Worm (Caenorhabditis elegans) whole organism, young adult: ENCODE measurements around the gene Y66D12A.8.

Source experiments
- B0019.2 ChIP-seq: fragments of 200-800 bp; sonication (Bioruptor generic); conservative IDR thresholded peaks from 2 replicates; pipeline ENCODE4 v1.3.6; 2022; ENCODE audit warnings: missing genetic modification reagents, missing genetic modification characterization, missing compliant biosample characterization
- B0336.3 ChIP-seq: fragments of 200-800 bp; sonication (Bioruptor generic); IDR thresholded peaks from 2 replicates; pipeline ENCODE4 v1.3.6; 2022; ENCODE audit warnings: missing genetic modification characterization, missing compliant biosample characterization
- C17E4.6 ChIP-seq: fragments of 200-800 bp; sonication (Bioruptor generic); IDR thresholded peaks from 2 replicates; pipeline ENCODE4 v1.3.6; 2022; ENCODE audit warnings: missing genetic modification reagents, missing genetic modification characterization, missing compliant biosample characterization
- D2030.7 ChIP-seq: fragments of 200-800 bp; sonication (Bioruptor generic); IDR thresholded peaks from 2 replicates; pipeline ENCODE4 v1.3.6; 2022; ENCODE audit warnings: missing genetic modification reagents, missing genetic modification characterization, missing compliant biosample characterization
- F23B12.7 ChIP-seq: sonication (generic microtip); optimal IDR thresholded peaks from 2 replicates; lab custom pipeline; 2017; ENCODE audit warnings: missing genetic modification characterization, mild to moderate bottlenecking, missing compliant biosample characterization, antibody characterized with exemption, moderate library complexity; ENCODE audit not compliant: insufficient read depth
- F33H1.4 ChIP-seq: fragments of 200-800 bp; sonication (Bioruptor generic); IDR thresholded peaks from 2 replicates; pipeline ENCODE4 v1.3.6; 2022; ENCODE audit warnings: missing genetic modification reagents, missing genetic modification characterization, missing compliant biosample characterization
- F49E8.2 ChIP-seq: sonication (generic microtip); optimal IDR thresholded peaks from 3 replicates; lab custom pipeline; 2017; ENCODE audit warnings: missing genetic modification characterization, mild to moderate bottlenecking, missing compliant biosample characterization, antibody characterized with exemption, moderate library complexity; ENCODE audit not compliant: insufficient read depth
- K12H6.12 ChIP-seq: fragments of 200-800 bp; sonication (Bioruptor generic); optimal IDR thresholded peaks from 2 replicates; lab custom pipeline; 2018; ENCODE audit warnings: mild to moderate bottlenecking, missing genetic modification characterization, missing compliant biosample characterization
- athp-1 ChIP-seq: sonication (generic microtip); optimal IDR thresholded peaks from 2 replicates; lab custom pipeline; 2017; ENCODE audit warnings: mild to moderate bottlenecking, missing genetic modification characterization, missing compliant biosample characterization
- ccch-3 ChIP-seq: fragments of 200-800 bp; sonication (Bioruptor generic); optimal IDR thresholded peaks from 2 replicates; lab custom pipeline; 2018; ENCODE audit warnings: mild to moderate bottlenecking, missing genetic modification characterization, missing compliant biosample characterization
- cebp-1 ChIP-seq, 2 experiments: fragments of 200-800 bp in 1 of 2; sonication (Bioruptor generic) in 1 of 2; sonication (generic microtip) in 1 of 2; IDR thresholded peaks in 1 of 2; optimal IDR thresholded peaks in 1 of 2; 2 replicates each; pipeline versions ENCODE4 v1.3.6 to Lab custom; 2017 to 2022; ENCODE audit warnings: missing compliant biosample characterization in 2 of 2, missing genetic modification characterization in 2 of 2, mild to moderate bottlenecking in 1 of 2, missing genetic modification reagents in 1 of 2, moderate library complexity in 1 of 2
- cebp-2 ChIP-seq: fragments of 200-800 bp; sonication (Bioruptor generic); IDR thresholded peaks from 2 replicates; pipeline ENCODE4 v1.3.6; 2022; ENCODE audit warnings: missing genetic modification characterization, missing compliant biosample characterization
- ceh-100 ChIP-seq: fragments of 200-800 bp; sonication (Bioruptor generic); IDR thresholded peaks from 2 replicates; pipeline ENCODE4 v1.3.6; 2022; ENCODE audit warnings: missing genetic modification reagents, missing genetic modification characterization, missing compliant biosample characterization
- ceh-91 ChIP-seq: fragments of 200-800 bp; sonication (Bioruptor generic); IDR thresholded peaks from 2 replicates; pipeline ENCODE4 v1.3.6; 2022; ENCODE audit warnings: missing genetic modification reagents, missing genetic modification characterization, missing compliant biosample characterization
- die-1 ChIP-seq: sonication (generic microtip); optimal IDR thresholded peaks from 2 replicates; lab custom pipeline; 2016; ENCODE audit warnings: missing genotype, mild to moderate bottlenecking, missing genetic modification characterization, missing compliant biosample characterization
- dox-1 ChIP-seq: fragments of 200-800 bp; sonication (Bioruptor generic); IDR thresholded peaks from 2 replicates; pipeline ENCODE4 v1.3.6; 2022; ENCODE audit warnings: missing genetic modification reagents, missing genetic modification characterization, missing compliant biosample characterization
- dpff-1 ChIP-seq: sonication (generic microtip); optimal IDR thresholded peaks from 2 replicates; lab custom pipeline; 2017; ENCODE audit warnings: mild to moderate bottlenecking, missing genetic modification characterization, missing compliant biosample characterization
- dpl-1 ChIP-seq: fragments of 150-350 bp; optimal IDR thresholded peaks from 2 replicates; lab custom pipeline; 2014; ENCODE audit warnings: missing biosample characterization, missing genetic modification reagents, missing genetic modification characterization
- efl-1 ChIP-seq: fragments of 150-350 bp; optimal IDR thresholded peaks from 2 replicates; lab custom pipeline; 2014; ENCODE audit warnings: missing biosample characterization, missing genetic modification reagents, missing genetic modification characterization
- fkh-3 ChIP-seq: sonication (generic microtip); optimal IDR thresholded peaks from 2 replicates; lab custom pipeline; 2016; ENCODE audit warnings: mild to moderate bottlenecking, missing genetic modification characterization, missing compliant biosample characterization
- hlh-26 ChIP-seq: fragments of 200-800 bp; sonication (Bioruptor generic); conservative IDR thresholded peaks from 2 replicates; pipeline ENCODE4 v1.3.6; 2022; ENCODE audit warnings: missing genetic modification reagents, missing genetic modification characterization, missing compliant biosample characterization
- hsf-1 ChIP-seq: fragments of 200-800 bp; sonication (Bioruptor generic); IDR thresholded peaks from 2 replicates; pipeline ENCODE4 v1.3.6; 2022; ENCODE audit warnings: missing genetic modification reagents, missing genetic modification characterization, missing compliant biosample characterization
- lin-35 ChIP-seq, 3 experiments: fragments of 150-350 bp in 2 of 3; sonication (generic microtip) in 1 of 3; optimal IDR thresholded peaks; 2 replicates each; lab custom pipeline; 2014 to 2018; ENCODE audit warnings: missing biosample characterization in 3 of 3, missing genetic modification characterization in 3 of 3, missing genetic modification reagents in 3 of 3
- lin-40 ChIP-seq: sonication (generic microtip); optimal IDR thresholded peaks from 2 replicates; lab custom pipeline; 2016; ENCODE audit warnings: missing genetic modification characterization, mild to moderate bottlenecking, missing compliant biosample characterization, missing genotype, missing genetic modification reagents
- lin-54 ChIP-seq: fragments of 200-800 bp; sonication (Bioruptor generic); optimal IDR thresholded peaks from 2 replicates; lab custom pipeline; 2018; ENCODE audit warnings: mild to moderate bottlenecking, missing genetic modification characterization, missing compliant biosample characterization
- lsl-1 ChIP-seq: fragments of 200-800 bp; sonication (Bioruptor generic); optimal IDR thresholded peaks from 2 replicates; lab custom pipeline; 2018; ENCODE audit warnings: mild to moderate bottlenecking, missing genetic modification characterization, moderate library complexity, missing compliant biosample characterization
- lsy-27 ChIP-seq: sonication (generic microtip); optimal IDR thresholded peaks from 2 replicates; lab custom pipeline; 2017; ENCODE audit warnings: missing genetic modification characterization, mild to moderate bottlenecking, missing compliant biosample characterization, antibody characterized with exemption, missing genotype, borderline replicate concordance; ENCODE audit not compliant: insufficient read depth
- madf-6 ChIP-seq: fragments of 200-800 bp; sonication (Bioruptor generic); IDR thresholded peaks from 2 replicates; pipeline ENCODE4 v1.3.6; 2022; ENCODE audit warnings: missing genetic modification reagents, missing genetic modification characterization, missing compliant biosample characterization
- mcd-1 ChIP-seq: fragments of 200-800 bp; sonication (Bioruptor generic); IDR thresholded peaks from 2 replicates; pipeline ENCODE4 v1.3.6; 2022; ENCODE audit warnings: missing genetic modification reagents, missing genetic modification characterization, missing compliant biosample characterization
- mel-28 ChIP-seq: sonication (generic microtip); optimal IDR thresholded peaks from 2 replicates; lab custom pipeline; 2016; ENCODE audit warnings: borderline replicate concordance, mild to moderate bottlenecking, missing genetic modification characterization, missing compliant biosample characterization
- nfyb-1 ChIP-seq: fragments of 200-800 bp; sonication (Bioruptor generic); IDR thresholded peaks from 2 replicates; pipeline ENCODE4 v1.3.6; 2022; ENCODE audit warnings: missing genetic modification reagents, missing genetic modification characterization, missing compliant biosample characterization
- nhr-179 ChIP-seq: sonication (generic microtip); optimal IDR thresholded peaks from 2 replicates; lab custom pipeline; 2016; ENCODE audit warnings: mild to moderate bottlenecking, missing genetic modification characterization, missing compliant biosample characterization
- rcor-1 ChIP-seq: fragments of 200-800 bp; sonication (Bioruptor generic); IDR thresholded peaks from 2 replicates; pipeline ENCODE4 v1.3.6; 2022; ENCODE audit warnings: missing genetic modification reagents, missing genetic modification characterization, missing compliant biosample characterization
- snpc-1.1 ChIP-seq: sonication (generic microtip); optimal IDR thresholded peaks from 2 replicates; lab custom pipeline; 2017; ENCODE audit warnings: missing genetic modification characterization, mild to moderate bottlenecking, missing compliant biosample characterization, antibody characterized with exemption, moderate library complexity, missing genotype, missing genetic modification reagents; ENCODE audit not compliant: insufficient read depth
- snpc-1.3 ChIP-seq: sonication (generic microtip); optimal IDR thresholded peaks from 2 replicates; lab custom pipeline; 2017; ENCODE audit warnings: missing genetic modification characterization, mild to moderate bottlenecking, missing compliant biosample characterization, antibody characterized with exemption, moderate library complexity, missing genotype, missing genetic modification reagents; ENCODE audit not compliant: insufficient read depth
- snpc-3.4 ChIP-seq: sonication (generic microtip); optimal IDR thresholded peaks from 2 replicates; lab custom pipeline; 2017; ENCODE audit warnings: missing genetic modification characterization, mild to moderate bottlenecking, missing compliant biosample characterization, antibody characterized with exemption, moderate library complexity, missing genotype, missing genetic modification reagents
- unc-130 ChIP-seq: sonication (generic microtip); optimal IDR thresholded peaks from 2 replicates; lab custom pipeline; 2016; ENCODE audit warnings: missing genetic modification reagents, missing genetic modification characterization, missing compliant biosample characterization
- unc-62 ChIP-seq: fragments of 150-350 bp; optimal IDR thresholded peaks from 2 replicates; lab custom pipeline; 2014; ENCODE audit warnings: missing biosample characterization, missing genetic modification reagents, missing genetic modification characterization
- zfh-2 ChIP-seq: fragments of 200-800 bp; sonication (Bioruptor generic); conservative IDR thresholded peaks from 2 replicates; pipeline ENCODE4 v1.3.6; 2022; ENCODE audit warnings: missing genetic modification reagents, missing genetic modification characterization, missing compliant biosample characterization
- ztf-25 ChIP-seq: fragments of 200-800 bp; sonication (Bioruptor generic); IDR thresholded peaks from 2 replicates; pipeline ENCODE4 v1.3.6; 2022; ENCODE audit warnings: missing genetic modification reagents, missing genetic modification characterization, missing compliant biosample characterization

Gene Y66D12A.8

DNA sequence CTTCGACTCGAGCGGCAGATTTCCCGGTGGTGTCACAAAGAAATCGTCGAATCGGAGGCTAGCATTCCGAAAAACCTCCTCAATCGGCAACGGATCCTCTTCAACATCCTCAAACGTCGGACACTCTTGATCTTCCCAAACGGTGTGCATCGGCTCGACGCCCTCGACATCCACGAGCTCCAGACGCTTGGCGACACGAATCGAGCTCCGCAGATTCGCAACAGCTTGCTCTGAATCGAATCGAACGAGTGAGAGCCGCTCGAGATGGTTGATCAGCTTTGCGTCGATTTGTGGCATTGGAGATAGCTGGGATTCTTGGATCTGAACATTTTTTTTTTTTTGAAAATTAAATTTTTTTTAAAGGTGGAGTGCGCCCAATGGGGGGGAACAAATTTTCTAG is 5.4 kb downstream of the Y66D12A.8 start:
- TF ChIP-seq ccch-3 = no peak
- TF ChIP-seq nfyb-1 (GFP tag; lab: Robert Waterston, UW) = 0 out of 2 replicates have a peak, but pooled peaks have one; percentile 18
- TF ChIP-seq mel-28 (tag; lab: Kevin White, UChicago) = no peak
- peak; percentile 22; the same call in 1 of the 2 replicates for TF ChIP-seq B0336.3 (GFP tag; lab: Robert Waterston, UW)
- TF ChIP-seq hsf-1 = peak; percentile 45; the same call in 1 of the 2 replicates
- no peak for TF ChIP-seq cebp-1 (GFP tag; IDR thresholded peaks at IDR 0.05; lab: Robert Waterston, UW)
- TF ChIP-seq cebp-1 (tag; optimal IDR thresholded peaks at IDR 0.05; lab: Kevin White, UChicago) = no peak
- TF ChIP-seq zfh-2 = peak; percentile 80

DNA sequence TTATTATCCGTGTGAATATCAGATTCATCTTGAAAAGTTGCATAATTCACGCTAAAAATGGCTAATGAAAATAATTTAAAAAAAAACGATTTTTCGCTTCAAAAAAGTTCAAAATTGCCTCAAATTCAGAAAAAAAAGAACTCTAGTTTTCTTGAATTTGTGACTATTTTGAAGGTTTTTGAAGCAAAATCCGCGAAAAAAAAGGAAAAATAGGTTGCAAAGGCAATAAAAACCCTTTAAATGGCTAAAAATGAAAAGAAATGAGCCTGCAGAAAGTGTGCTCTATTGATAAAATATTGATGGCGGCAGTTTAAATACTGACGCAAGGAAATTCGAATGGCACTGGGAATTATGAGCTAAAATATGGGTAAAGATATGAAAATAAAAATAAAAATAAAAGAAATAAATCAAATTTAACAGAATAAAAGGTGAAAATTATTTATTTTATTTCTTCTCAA is 6.4 kb downstream of the Y66D12A.8 start, which contains the start of gene Y66D12A.7:
TSS of gene Y66D12A.7 (minus strand) at position 51 of the 458 bp plus-strand sequence.
- TF ChIP-seq B0336.3 (GFP tag; lab: Robert Waterston, UW) (0 out of 2 replicates have a peak, but pooled peaks have one; percentile 13), unc-62 (GFP tag; lab: Kevin White, UChicago) (no peak), efl-1 (GFP tag; lab: Kevin White, UChicago) (peak; percentile 67), lin-54 (GFP tag; lab: Kevin White, UChicago) (peak; percentile 79), fkh-3 (no peak), ceh-100 (GFP tag; lab: Robert Waterston, UW) (no peak), mcd-1 (GFP tag; lab: Robert Waterston, UW) (peak; percentile 73), lsl-1 (GFP tag; lab: Kevin White, UChicago) (no peak), dpl-1 (GFP tag; lab: Kevin White, UChicago) (peak; percentile 5), athp-1 (tag; lab: Kevin White, UChicago) (peak; percentile 62), ztf-25 (GFP tag; lab: Robert Waterston, UW) (no peak), D2030.7 (0 out of 2 replicates have a peak, but pooled peaks have one; percentile 17), K12H6.12 (tag; lab: Kevin White, UChicago) (no peak), lin-35 (GFP tag; optimal IDR thresholded peaks at IDR 0.05; lab: Kevin White, UChicago) (peak in 1 of 3 experiments; percentile 17)

DNA sequence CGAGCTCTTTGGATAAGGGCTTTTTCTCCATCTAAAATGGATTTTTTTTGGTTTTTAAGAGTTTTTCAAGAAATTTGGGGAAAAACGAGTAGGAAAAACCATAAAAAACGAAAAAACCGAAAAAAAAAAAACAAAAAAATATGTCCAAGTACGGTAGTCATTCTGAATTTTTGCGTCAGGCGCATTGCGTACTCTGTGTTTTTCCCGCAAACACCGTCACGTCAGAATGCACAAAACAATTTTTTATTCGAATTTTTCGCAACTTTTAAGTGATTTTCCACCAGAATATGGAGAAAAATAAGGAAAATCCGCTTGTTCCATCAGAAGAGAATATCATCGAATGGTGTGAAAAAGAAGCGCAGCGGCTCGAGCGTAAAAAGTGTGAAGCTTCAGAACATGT is 7.4 kb downstream of the Y66D12A.8 start, which contains the start of the genes Y66D12A.6 and ceh-92:
TSS of gene Y66D12A.6 (minus strand) at position 31 of the 400 bp plus-strand sequence.
TSS of gene ceh-92 (plus strand) at position 229 of the 400 bp plus-strand sequence.
- peak; percentile 64 for TF ChIP-seq madf-6 (GFP tag; lab: Robert Waterston, UW)
- peak; percentile 1 for TF ChIP-seq snpc-3.4 (tag; lab: Kevin White, UChicago)
- no peak for TF ChIP-seq lsy-27 (tag; lab: Kevin White, UChicago)
- no peak for TF ChIP-seq nhr-179 (tag; lab: Kevin White, UChicago)
- TF ChIP-seq ceh-100 (GFP tag; lab: Robert Waterston, UW) = no peak; the same call in 1 of the 2 replicates
- TF ChIP-seq ceh-91 (GFP tag; lab: Robert Waterston, UW) = peak; percentile 49; the same call in 1 of the 2 replicates
- no peak for TF ChIP-seq lin-40
- peak; percentile 14; the same call in 1 of the 2 replicates for TF ChIP-seq B0019.2
- TF ChIP-seq F49E8.2 (tag; lab: Kevin White, UChicago) = peak; percentile 70
- no peak for TF ChIP-seq dpff-1 (tag; lab: Kevin White, UChicago)
- TF ChIP-seq snpc-1.3 (tag; lab: Kevin White, UChicago) = peak; percentile 37
- TF ChIP-seq athp-1 (tag; lab: Kevin White, UChicago) = no peak
- peak; percentile 47 for TF ChIP-seq F33H1.4 (GFP tag; lab: Robert Waterston, UW)
- peak; percentile 0 for TF ChIP-seq snpc-1.1 (tag; lab: Kevin White, UChicago)
- no peak for TF ChIP-seq cebp-2 (GFP tag; lab: Robert Waterston, UW)
- TF ChIP-seq mcd-1 (GFP tag; lab: Robert Waterston, UW) = peak; percentile 49; the same call in 1 of the 2 replicates
- no peak for TF ChIP-seq hlh-26
- TF ChIP-seq dox-1 (GFP tag; lab: Robert Waterston, UW) = peak; percentile 37; the same call in 1 of the 2 replicates
- peak; percentile 50 for TF ChIP-seq efl-1 (GFP tag; lab: Kevin White, UChicago)
- TF ChIP-seq rcor-1 (GFP tag; lab: Robert Waterston, UW) = no peak
- peak; percentile 25 for TF ChIP-seq dpl-1 (GFP tag; lab: Kevin White, UChicago)
- peak; percentile 78 for TF ChIP-seq lsl-1 (GFP tag; lab: Kevin White, UChicago)
- TF ChIP-seq F23B12.7 (tag; lab: Kevin White, UChicago) = peak; percentile 5
- TF ChIP-seq unc-130 (GFP tag; lab: Kevin White, UChicago) = no peak
- TF ChIP-seq C17E4.6 (GFP tag; lab: Robert Waterston, UW) = no peak
- TF ChIP-seq lin-54 (GFP tag; lab: Kevin White, UChicago) = peak; percentile 56
- peak; percentile 73 for TF ChIP-seq D2030.7
- TF ChIP-seq die-1 (tag; lab: Kevin White, UChicago) = no peak
- TF ChIP-seq, all 124 proteins: peak for 16
